Worm (Caenorhabditis elegans): Measurements from ENCODE around the gene skih-2.

skih-2 gene

DNA sequence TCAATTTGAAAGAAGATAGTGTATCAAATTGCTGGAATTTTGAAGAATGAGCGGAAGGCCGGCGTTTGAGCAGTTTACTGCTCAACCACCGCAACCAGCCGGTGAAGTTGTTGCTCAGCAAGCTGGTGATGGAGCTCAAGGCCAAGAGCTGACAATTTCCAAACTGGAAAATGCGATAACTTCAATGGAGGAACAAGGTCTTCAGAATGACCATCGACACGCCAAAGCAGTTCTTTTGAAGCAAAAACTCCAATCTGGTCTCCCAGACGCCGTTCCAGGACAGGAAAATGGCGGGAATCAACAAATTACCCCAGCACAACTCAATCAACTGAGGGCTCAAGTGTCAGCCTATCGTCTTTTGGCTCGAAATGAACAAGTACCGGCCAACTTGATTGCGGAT, 16.1 kb downstream of the skih-2 start:
- no peak for TF ChIP-seq nhr-84 (tag; optimal IDR thresholded peaks at IDR 0.05)
- no peak for TF ChIP-seq nhr-71 (tag; optimal IDR thresholded peaks at IDR 0.05)
- no peak for TF ChIP-seq grh-1 (GFP tag; IDR thresholded peaks at IDR 0.05)
- no peak for TF ChIP-seq nhr-20 (tag; optimal IDR thresholded peaks at IDR 0.05)
- TF ChIP-seq ces-1 (GFP tag; optimal IDR thresholded peaks at IDR 0.05), result no peak

DNA sequence TGAATTAATAATTGTTTCAGACTA, 16.3 kb downstream of the skih-2 start, which contains the start of gene swsn-4:
swsn-4 (plus strand) TSS at position 21 of the 24 bp plus-strand sequence.
- no peak for TF ChIP-seq swsn-7 (tag; optimal IDR thresholded peaks at IDR 0.05)

- TF ChIP-seq dsc-1 (tag; optimal IDR thresholded peaks at IDR 0.05), result peak; percentile 27
- no peak for TF ChIP-seq nhr-237 (tag; optimal IDR thresholded peaks at IDR 0.05)
- TF ChIP-seq lin-35 (GFP tag; optimal IDR thresholded peaks at IDR 0.05), result peak; percentile 82 to 91
- TF ChIP-seq snu-23 (GFP tag; optimal IDR thresholded peaks at IDR 0.05), result peak; percentile 25
- TF ChIP-seq nhr-20 (tag; optimal IDR thresholded peaks at IDR 0.05), result no peak
- peak; percentile 75 to 85 (median 76) for TF ChIP-seq dpl-1 (GFP tag; optimal IDR thresholded peaks at IDR 0.05)
- peak; percentile 31 for TF ChIP-seq nhr-71 (tag; optimal IDR thresholded peaks at IDR 0.05)
- TF ChIP-seq lsy-2 (tag; optimal IDR thresholded peaks at IDR 0.05), result no peak
- TF ChIP-seq tbx-2 (tag; optimal IDR thresholded peaks at IDR 0.05), result no peak
- TF ChIP-seq ceh-82 (tag; optimal IDR thresholded peaks at IDR 0.05), result peak in 1 of 3 experiments; percentile 22
- peak; percentile 9 for TF ChIP-seq rnt-1 (tag; optimal IDR thresholded peaks at IDR 0.05)
- TF ChIP-seq efl-1 (optimal IDR thresholded peaks at IDR 0.05), result peak in 1 of 2 experiments; percentile 77
- TF ChIP-seq efl-1 (GFP tag; optimal IDR thresholded peaks at IDR 0.05 in 1 of 2), result peak; percentile 86 to 98
- no peak for TF ChIP-seq pax-3 (tag; optimal IDR thresholded peaks at IDR 0.05)
- no peak for TF ChIP-seq vab-15 (tag; optimal IDR thresholded peaks at IDR 0.05)
- TF ChIP-seq xbp-1 (tag; optimal IDR thresholded peaks at IDR 0.05), result peak; percentile 54
- no peak for TF ChIP-seq egl-27 (tag; optimal IDR thresholded peaks at IDR 0.05)
- TF ChIP-seq ztf-11 (tag; optimal IDR thresholded peaks at IDR 0.05), result no peak
- TF ChIP-seq irx-1 (tag; optimal IDR thresholded peaks at IDR 0.05), result no peak
- TF ChIP-seq tlp-1 (tag; optimal IDR thresholded peaks at IDR 0.05), result no peak
- no peak for TF ChIP-seq nhr-11 (tag; optimal IDR thresholded peaks at IDR 0.05)
- TF ChIP-seq nhr-85 (tag), result peak; percentile 75
Observed at ce11 chrIV:11125604-11126003, 16.6 kb downstream of the skih-2 start.

ce11 chrIV:11125200-11125599, 17.0 kb downstream of the skih-2 start:
- TF ChIP-seq nhr-20 (tag; optimal IDR thresholded peaks at IDR 0.05) (peak; percentile 37), mef-2 (tag; optimal IDR thresholded peaks at IDR 0.05) (no peak), ceh-90 (tag; optimal IDR thresholded peaks at IDR 0.05) (no peak), swsn-7 (tag; optimal IDR thresholded peaks at IDR 0.05) (peak; percentile 60), grh-1 (GFP tag; IDR thresholded peaks at IDR 0.05) (peak; percentile 30; the same call in 1 of the 2 replicates), elt-3 (tag; optimal IDR thresholded peaks at IDR 0.05) (no peak), nhr-237 (tag; optimal IDR thresholded peaks at IDR 0.05) (no peak), nhr-28 (tag; optimal IDR thresholded peaks at IDR 0.05) (no peak), blmp-1 (tag; optimal IDR thresholded peaks at IDR 0.05) (no peak), lin-14 (GFP tag; optimal IDR thresholded peaks at IDR 0.05) (peak; percentile 52), ceh-82 (tag; optimal IDR thresholded peaks at IDR 0.05) (peak in 1 of 3 experiments; percentile 43), unc-86 (tag; optimal IDR thresholded peaks at IDR 0.05) (peak; percentile 38), dsc-1 (tag; optimal IDR thresholded peaks at IDR 0.05) (peak; percentile 41), ceh-88 (GFP tag; IDR thresholded peaks at IDR 0.05) (no peak), unc-130 (tag; optimal IDR thresholded peaks at IDR 0.05) (no peak), fkh-10 (GFP tag; optimal IDR thresholded peaks at IDR 0.05) (no peak), lin-13 (GFP tag; optimal IDR thresholded peaks at IDR 0.05) (no peak), pax-3 (tag; optimal IDR thresholded peaks at IDR 0.05) (no peak), tlp-1 (tag; optimal IDR thresholded peaks at IDR 0.05) (no peak), tbx-2 (tag; optimal IDR thresholded peaks at IDR 0.05) (peak; percentile 15), snpc-4 (tag; optimal IDR thresholded peaks at IDR 0.05) (no peak), vab-15 (tag; optimal IDR thresholded peaks at IDR 0.05) (no peak), nhr-12 (tag; optimal IDR thresholded peaks at IDR 0.05) (no peak), nhr-47 (tag; optimal IDR thresholded peaks at IDR 0.05) (peak; percentile 38), nhr-90 (tag; optimal IDR thresholded peaks at IDR 0.05; ENCODE audit: poor library complexity) (no peak), rnt-1 (tag; optimal IDR thresholded peaks at IDR 0.05) (peak; percentile 64), skn-1 (tag; optimal IDR thresholded peaks at IDR 0.05) (no peak), pag-3 (tag; optimal IDR thresholded peaks at IDR 0.05; ENCODE audit: borderline replicate concordance, insufficient read depth) (no peak), elt-2 (tag; optimal IDR thresholded peaks at IDR 0.05) (peak; percentile 4), ets-5 (GFP tag; IDR thresholded peaks at IDR 0.05) (no peak), lin-35 (GFP tag; optimal IDR thresholded peaks at IDR 0.05) (peak in 1 of 2 experiments; percentile 26), pqm-1 (tag; optimal IDR thresholded peaks at IDR 0.05) (no peak), nhr-71 (tag; optimal IDR thresholded peaks at IDR 0.05) (peak; percentile 61), lin-39 (tag; optimal IDR thresholded peaks at IDR 0.05) (no peak), sox-4 (tag; optimal IDR thresholded peaks at IDR 0.05) (no peak)

Measured in whole organism, L1 larva.